Fruit fly (Drosophila melanogaster): Measurements from ENCODE around the gene Lk.

Lk gene

DNA sequence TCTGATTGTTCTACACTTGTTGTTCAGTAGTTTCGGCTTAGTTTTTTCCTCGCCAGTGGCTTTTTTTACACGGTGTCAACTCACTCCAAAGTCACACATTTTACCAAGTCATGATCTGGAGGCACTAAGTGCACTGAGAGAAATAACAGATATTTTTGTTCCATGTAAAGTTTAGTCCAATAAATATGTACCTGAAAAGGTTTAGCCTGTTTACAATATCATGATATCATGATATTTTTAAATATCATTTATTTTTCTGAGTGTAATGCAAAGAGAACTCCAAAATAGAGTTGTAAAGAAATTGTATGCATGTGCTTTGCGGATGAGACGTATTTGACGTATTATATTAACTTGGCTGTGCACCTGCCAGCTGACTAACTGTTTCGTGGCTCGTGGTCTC lies 28.8 kb downstream of the Lk start (continued):
- TF ChIP-seq hkb (optimal IDR thresholded peaks at IDR 0.05) (no peak), hkb (GFP tag; IDR thresholded peaks at IDR 0.05) (no peak), aop (GFP tag; IDR thresholded peaks at IDR 0.05) (no peak), Dbx (GFP tag; IDR thresholded peaks at IDR 0.05) (0 out of 3 replicates have a peak, but pooled peaks have one; percentile 9), CG10979 (tag; optimal IDR thresholded peaks at IDR 0.05) (peak; percentile 51), CG6254 (GFP tag; optimal IDR thresholded peaks at IDR 0.05) (peak; percentile 27), D19A (tag; optimal IDR thresholded peaks at IDR 0.05) (peak; percentile 52), onecut (GFP tag; IDR thresholded peaks at IDR 0.05) (no peak), CG6175 (GFP tag; IDR thresholded peaks at IDR 0.05) (no peak), unpg (GFP tag; optimal IDR thresholded peaks at IDR 0.05) (peak; percentile 3), CG1024 (GFP tag; IDR thresholded peaks at IDR 0.05) (no peak), Dad (GFP tag; optimal IDR thresholded peaks at IDR 0.05) (no peak), HLH4C (GFP tag; IDR thresholded peaks at IDR 0.05; ENCODE audit: partially characterized antibody) (no peak), CG13287 (GFP tag; IDR thresholded peaks at IDR 0.05; ENCODE audit: partially characterized antibody) (no peak), run (tag; optimal IDR thresholded peaks at IDR 0.05) (no peak), CG14667 (GFP tag; IDR thresholded peaks at IDR 0.05) (no peak), Meics (GFP tag; optimal IDR thresholded peaks at IDR 0.05) (peak; percentile 7), CG13296 (GFP tag; optimal IDR thresholded peaks at IDR 0.05) (no peak), fd3F (GFP tag; optimal IDR thresholded peaks at IDR 0.05) (no peak), CG17612 (GFP tag; IDR thresholded peaks at IDR 0.05) (no peak), CG18764 (GFP tag; optimal IDR thresholded peaks at IDR 0.05) (no peak), repo (GFP tag; optimal IDR thresholded peaks at IDR 0.05) (no peak), CG30403 (GFP tag; optimal IDR thresholded peaks at IDR 0.05) (peak; percentile 39), CG8478 (optimal IDR thresholded peaks at IDR 0.05) (no peak), Hmx (GFP tag; optimal IDR thresholded peaks at IDR 0.05) (no peak), Fer2 (tag; optimal IDR thresholded peaks at IDR 0.05) (no peak), gfzf (GFP tag; optimal IDR thresholded peaks at IDR 0.05) (no peak), CG12744 (GFP tag; optimal IDR thresholded peaks at IDR 0.05) (no peak), nmo (GFP tag; optimal IDR thresholded peaks at IDR 0.05) (peak; percentile 3), nom (GFP tag; optimal IDR thresholded peaks at IDR 0.05) (no peak), gem (tag; optimal IDR thresholded peaks at IDR 0.05) (peak; percentile 59), ERR (GFP tag; optimal IDR thresholded peaks at IDR 0.05) (no peak), PHDP (tag; optimal IDR thresholded peaks at IDR 0.05) (peak; percentile 2), CG10366 (GFP tag; IDR thresholded peaks at IDR 0.05) (no peak), E2f2 (GFP tag; IDR thresholded peaks at IDR 0.05) (no peak), CG31224 (GFP tag; IDR thresholded peaks at IDR 0.05) (no peak), br (optimal IDR thresholded peaks at IDR 0.05) (no peak), Mrtf (GFP tag; IDR thresholded peaks at IDR 0.05) (no peak), CG13775 (GFP tag; optimal IDR thresholded peaks at IDR 0.05) (peak; percentile 3), Aef1 (GFP tag; IDR thresholded peaks at IDR 0.05) (no peak), usp (GFP tag; optimal IDR thresholded peaks at IDR 0.05) (no peak), CG17912 (GFP tag; optimal IDR thresholded peaks at IDR 0.05) (no peak), Dp (GFP tag; optimal IDR thresholded peaks at IDR 0.05) (no peak), ems (GFP tag; optimal IDR thresholded peaks at IDR 0.05) (no peak), jumu (GFP tag; optimal IDR thresholded peaks at IDR 0.05) (no peak), Hey (tag; optimal IDR thresholded peaks at IDR 0.05) (no peak), CoRest (tag; optimal IDR thresholded peaks at IDR 0.05) (peak; percentile 30), CG10209 (GFP tag; optimal IDR thresholded peaks at IDR 0.05) (peak; percentile 31), salm (tag; optimal IDR thresholded peaks at IDR 0.05) (no peak), Fer1 (GFP tag; optimal IDR thresholded peaks at IDR 0.05) (no peak), CG6791 (GFP tag; IDR thresholded peaks at IDR 0.05; ENCODE audit: partially characterized antibody) (no peak), Gug (GFP tag; IDR thresholded peaks at IDR 0.05) (no peak), Drgx (GFP tag; IDR thresholded peaks at IDR 0.05) (no peak)
